Fruit fly (Drosophila melanogaster) whole organism, wandering third instar larva: ENCODE data around the gene Edg78E.

ENCODE experiments used
- Abd-B ChIP-seq: fragments of >200 bp; optimal IDR thresholded peaks from 2 replicates; lab custom pipeline; 2017; ENCODE audit warnings: missing biosample characterization, missing genetic modification characterization
- Dfd ChIP-seq: fragments of >200 bp; optimal IDR thresholded peaks from 2 replicates; lab custom pipeline; 2017; ENCODE audit warnings: missing biosample characterization, missing genetic modification characterization
- Dif ChIP-seq: fragments of 200-275, 200-300 bp; sonication (Bioruptor generic); optimal IDR thresholded peaks from 2 replicates; lab custom pipeline; 2018; ENCODE audit warnings: missing biosample characterization, missing genetic modification characterization; ENCODE audit not compliant: partially characterized antibody
- N ChIP-seq: fragments of >200 bp; optimal IDR thresholded peaks from 2 replicates; lab custom pipeline; 2018; ENCODE audit warnings: missing biosample characterization, missing external identifiers, missing genetic modification characterization
- OdsH ChIP-seq: fragments of 200-800 bp; sonication (Bioruptor generic); optimal IDR thresholded peaks from 2 replicates; lab custom pipeline; 2016; ENCODE audit warnings: missing biosample characterization, mild to moderate bottlenecking, missing genetic modification characterization
- h ChIP-seq: fragments of 200-800 bp; sonication (Bioruptor generic); optimal IDR thresholded peaks from 3 replicates; lab custom pipeline; 2016; ENCODE audit warnings: missing biosample characterization, mild to moderate bottlenecking, missing genetic modification characterization
- lola ChIP-seq: fragments of >200 bp; optimal IDR thresholded peaks from 2 replicates; lab custom pipeline; 2017; ENCODE audit warnings: missing biosample characterization, missing genetic modification characterization
- psq ChIP-seq: fragments of 200-800 bp; sonication (Bioruptor generic); optimal IDR thresholded peaks from 3 replicates; lab custom pipeline; 2017; ENCODE audit warnings: missing biosample characterization, mild to moderate bottlenecking, missing genetic modification characterization, moderate library complexity
- rgr ChIP-seq: fragments of 200-800 bp; sonication (Bioruptor generic); optimal IDR thresholded peaks from 3 replicates; lab custom pipeline; 2016; ENCODE audit warnings: missing biosample characterization, mild to moderate bottlenecking, missing genetic modification characterization

- TF ChIP-seq OdsH (GFP tag; lab: Kevin White, UChicago) (no peak), Dif (no peak), Abd-B (GFP tag; lab: Kevin White, UChicago) (no peak), h (GFP tag; lab: Kevin White, UChicago) (peak; percentile 61), Dfd (no peak), psq (GFP tag; lab: Kevin White, UChicago) (no peak), lola (GFP tag; lab: Kevin White, UChicago) (no peak), N (GFP tag; lab: Kevin White, UChicago) (no peak), rgr (peak; percentile 45)
Measured at dm6 chr3L:21256062-21257023, 41.3 kb downstream of the Edg78E start.
